Fruit fly (Drosophila melanogaster) whole organism: ENCODE measurements around the gene Egfrap.

Source experiments
- CG8478 ChIP-seq: fragments of >200 bp; optimal IDR thresholded peaks from 2 replicates; lab custom pipeline; 2018; ENCODE audit warnings: inconsistent platforms
- Dll ChIP-seq: fragments of >200 bp; optimal IDR thresholded peaks from 2 replicates; lab custom pipeline; 2017
- EcR ChIP-seq, 2 experiments: fragments of >200 bp; optimal IDR thresholded peaks; 2 replicates each; lab custom pipeline; 2017; ENCODE audit warnings: missing biosample characterization in 2 of 2, missing genetic modification characterization in 2 of 2, missing genetic modification reagents in 2 of 2
- pan ChIP-seq: fragments of >200 bp; optimal IDR thresholded peaks from 2 replicates; lab custom pipeline; 2017
- psq ChIP-seq: fragments of >200 bp; optimal IDR thresholded peaks from 2 replicates; lab custom pipeline; 2017
- usp ChIP-seq: fragments of >200 bp; optimal IDR thresholded peaks from 2 replicates; lab custom pipeline; 2017; ENCODE audit warnings: missing biosample characterization, missing genetic modification characterization, mixed read lengths

Egfrap gene

DNA sequence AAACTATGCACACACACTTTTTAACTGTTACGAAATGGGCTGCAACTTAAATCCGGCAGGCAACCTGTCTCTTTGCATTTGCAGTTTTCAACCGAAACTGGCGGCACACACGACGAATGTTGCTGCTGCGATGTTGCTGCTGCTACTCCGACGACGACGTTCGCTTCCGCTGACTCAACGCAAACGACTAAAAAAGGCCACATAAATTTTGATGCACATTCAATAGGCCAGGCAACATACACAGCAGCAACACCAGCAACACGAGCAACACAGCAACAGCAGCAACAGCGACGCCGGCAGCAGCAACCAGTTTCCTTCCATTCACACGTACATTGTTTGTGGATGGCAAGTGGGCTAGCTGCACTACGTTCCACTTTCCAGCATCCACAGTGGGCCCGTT, at the start of gene Egfrap:
Gene Egfrap, minus strand, starts transcription at position 192 of the 400 bp plus-strand sequence.
- no peak for TF ChIP-seq CG8478 (lab: Kevin White, UChicago)
- TF ChIP-seq Dll (lab: Kevin White, UChicago) = no peak
- TF ChIP-seq pan (lab: Kevin White, UChicago) = no peak
- no peak for TF ChIP-seq usp (GFP tag; lab: Kevin White, UChicago)
- TF ChIP-seq psq = no peak
- TF ChIP-seq EcR (GFP tag; optimal IDR thresholded peaks at IDR 0.05; lab: Kevin White, UChicago) = no peak

DNA sequence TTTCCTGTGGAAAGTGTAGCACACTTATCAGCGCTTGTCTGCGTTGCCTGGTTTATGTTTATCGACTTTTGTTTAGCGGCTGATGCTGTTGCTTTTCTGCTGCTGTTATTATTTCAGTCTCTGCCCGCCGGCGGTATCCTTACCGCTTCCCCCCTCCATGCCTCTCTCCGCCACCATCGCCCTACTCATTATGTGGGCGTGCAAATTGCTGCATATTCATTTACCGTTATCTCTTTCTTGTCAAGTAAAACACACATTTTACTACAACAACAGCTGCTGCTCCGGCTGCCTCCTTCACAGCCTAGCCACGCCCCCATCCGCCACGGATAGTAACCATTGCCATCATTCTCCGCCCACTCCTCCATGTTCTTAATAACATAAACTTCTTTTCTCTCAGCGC, 49.4 kb upstream of the Egfrap start:
- TF ChIP-seq Dll (lab: Kevin White, UChicago) (no peak), CG8478 (lab: Kevin White, UChicago) (no peak), psq (no peak), EcR (GFP tag; optimal IDR thresholded peaks at IDR 0.05; lab: Kevin White, UChicago) (no peak), usp (GFP tag; lab: Kevin White, UChicago) (no peak), pan (lab: Kevin White, UChicago) (no peak)

DNA sequence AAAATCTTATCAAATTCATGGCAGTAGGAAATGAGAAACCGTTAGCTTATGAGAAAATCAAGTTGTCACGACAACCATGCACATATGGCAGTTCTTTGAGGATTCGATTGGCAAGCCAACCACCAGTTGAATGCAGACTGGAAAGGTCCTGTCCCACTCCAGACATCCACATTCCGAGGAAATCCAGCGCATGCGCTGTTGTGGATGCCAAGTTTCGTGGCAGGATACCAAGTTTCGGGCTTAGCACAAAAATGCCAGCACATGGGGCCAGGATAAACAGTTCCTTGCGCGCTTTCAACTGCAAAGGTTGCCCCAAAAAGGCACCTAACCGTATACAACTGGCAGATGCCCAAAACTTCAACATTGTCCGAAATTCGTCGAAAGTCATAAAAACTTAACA, 46.5 kb upstream of the Egfrap start, which contains the start of gene PVRAP:
Gene PVRAP, plus strand, starts transcription at position 273 of the 400 bp plus-strand sequence.
- TF ChIP-seq Dll (lab: Kevin White, UChicago) (no peak), EcR (GFP tag; optimal IDR thresholded peaks at IDR 0.05; lab: Kevin White, UChicago) (no peak), psq (no peak), pan (lab: Kevin White, UChicago) (no peak), CG8478 (lab: Kevin White, UChicago) (no peak), usp (GFP tag; lab: Kevin White, UChicago) (no peak)

DNA sequence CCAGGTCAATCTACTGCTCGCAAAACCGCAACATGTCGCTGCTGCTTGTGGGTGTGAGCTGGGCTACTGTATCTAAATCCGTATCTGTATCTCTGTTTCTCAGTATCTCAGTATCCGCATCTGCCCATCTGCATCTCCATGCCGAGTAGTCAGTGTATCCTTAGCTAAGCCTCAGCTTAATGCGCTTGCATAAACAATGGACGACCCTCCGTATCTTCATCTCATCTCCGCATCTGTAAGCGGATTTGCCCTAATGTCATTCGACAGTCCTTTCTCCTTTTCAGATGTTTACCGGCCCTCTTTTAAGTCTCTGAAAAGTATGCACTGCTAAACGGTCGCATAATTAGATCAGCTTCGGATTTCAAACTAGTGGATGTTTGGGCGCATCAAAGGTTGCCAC, 46.1 kb upstream of the Egfrap start:
- TF ChIP-seq Dll (lab: Kevin White, UChicago) (no peak), psq (no peak), CG8478 (lab: Kevin White, UChicago) (no peak), usp (GFP tag; lab: Kevin White, UChicago) (no peak), pan (lab: Kevin White, UChicago) (no peak), EcR (GFP tag; optimal IDR thresholded peaks at IDR 0.05; lab: Kevin White, UChicago) (no peak)

DNA sequence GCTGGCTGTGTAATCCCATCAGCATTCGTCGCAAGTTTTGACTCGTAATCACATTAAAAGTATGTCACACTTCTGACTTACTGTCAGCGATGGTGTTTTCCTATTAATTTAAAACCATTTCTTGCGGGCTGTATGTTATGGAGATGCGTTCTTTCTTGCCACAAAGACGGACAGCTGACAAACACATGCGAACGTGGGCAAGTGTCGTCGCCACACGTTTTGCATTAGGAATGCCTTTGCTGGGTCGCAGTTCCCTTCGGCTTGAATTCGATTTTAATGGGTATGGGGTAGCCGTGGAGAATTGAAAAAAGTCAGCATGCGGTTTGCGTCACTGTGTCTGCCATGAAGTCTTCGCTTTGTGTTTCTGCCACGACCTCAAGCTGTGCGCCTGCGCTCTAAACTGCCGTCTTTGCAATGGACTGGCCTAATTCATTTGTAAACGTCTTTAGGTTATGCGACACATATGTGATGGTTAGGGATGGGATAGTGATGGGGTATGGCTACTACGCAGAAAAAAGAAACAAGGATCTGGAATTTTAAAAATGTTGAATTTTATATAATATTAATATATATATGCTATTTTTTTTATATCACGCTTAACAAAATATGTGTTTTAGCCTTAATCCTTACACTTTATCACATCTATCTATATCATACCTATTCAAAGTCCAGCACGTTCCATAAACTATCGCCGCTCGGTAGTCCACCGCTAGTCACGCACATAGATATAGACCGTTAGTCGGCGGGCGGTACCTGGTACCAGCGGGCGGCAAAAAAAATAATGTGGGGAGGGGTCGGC, 43.4 kb upstream of the Egfrap start:
- TF ChIP-seq Dll (lab: Kevin White, UChicago) = no peak
- TF ChIP-seq usp (GFP tag; lab: Kevin White, UChicago) = no peak
- TF ChIP-seq pan (lab: Kevin White, UChicago) = no peak
- no peak for TF ChIP-seq psq
- no peak for TF ChIP-seq EcR (GFP tag; optimal IDR thresholded peaks at IDR 0.05; lab: Kevin White, UChicago)
- TF ChIP-seq CG8478 (lab: Kevin White, UChicago) = no peak

DNA sequence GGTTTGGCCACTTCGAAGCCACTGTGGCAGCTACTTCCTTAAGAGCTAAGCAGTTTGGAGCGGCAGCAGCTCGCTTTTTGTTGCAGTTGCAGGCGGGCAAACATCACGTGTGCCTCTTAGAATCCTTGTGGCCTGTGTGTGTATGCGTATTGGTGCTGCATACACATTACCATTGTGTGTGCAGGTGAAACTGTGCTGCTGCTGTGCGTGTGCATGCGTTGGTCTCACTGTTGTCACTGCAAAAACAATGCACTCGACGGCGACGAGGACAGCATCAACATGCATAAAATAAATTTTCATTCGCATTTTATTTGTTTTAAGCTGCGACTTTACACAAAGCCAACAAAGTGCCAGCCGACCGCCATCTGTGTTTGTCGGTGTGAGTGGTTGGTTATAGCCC, 42.5 kb upstream of the Egfrap start:
- TF ChIP-seq psq (no peak), CG8478 (lab: Kevin White, UChicago) (no peak), Dll (lab: Kevin White, UChicago) (no peak), usp (GFP tag; lab: Kevin White, UChicago) (no peak), pan (lab: Kevin White, UChicago) (no peak), EcR (GFP tag; optimal IDR thresholded peaks at IDR 0.05; lab: Kevin White, UChicago) (no peak)

DNA sequence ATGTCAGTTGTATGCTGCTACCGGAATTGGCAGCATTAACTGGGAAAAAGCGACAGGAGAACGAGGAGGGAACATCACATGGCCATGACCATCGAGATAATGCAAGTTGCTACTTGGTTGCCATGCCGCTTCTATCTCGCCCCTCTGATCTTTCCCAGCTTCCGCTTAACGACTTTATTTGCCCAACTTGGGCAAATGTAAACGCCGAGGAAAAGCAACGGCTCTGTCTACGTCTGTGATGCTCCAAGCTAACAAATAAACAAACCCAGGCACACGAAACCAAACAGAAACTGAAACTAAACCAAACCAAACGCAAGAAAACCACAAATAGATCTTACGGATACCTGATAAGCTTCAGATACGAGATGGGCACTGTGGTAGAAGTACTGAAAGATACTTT, 41.8 kb upstream of the Egfrap start:
- TF ChIP-seq EcR (GFP tag; optimal IDR thresholded peaks at IDR 0.05; lab: Kevin White, UChicago) (no peak), pan (lab: Kevin White, UChicago) (no peak), psq (no peak), Dll (lab: Kevin White, UChicago) (no peak), CG8478 (lab: Kevin White, UChicago) (no peak), usp (GFP tag; lab: Kevin White, UChicago) (no peak)

DNA sequence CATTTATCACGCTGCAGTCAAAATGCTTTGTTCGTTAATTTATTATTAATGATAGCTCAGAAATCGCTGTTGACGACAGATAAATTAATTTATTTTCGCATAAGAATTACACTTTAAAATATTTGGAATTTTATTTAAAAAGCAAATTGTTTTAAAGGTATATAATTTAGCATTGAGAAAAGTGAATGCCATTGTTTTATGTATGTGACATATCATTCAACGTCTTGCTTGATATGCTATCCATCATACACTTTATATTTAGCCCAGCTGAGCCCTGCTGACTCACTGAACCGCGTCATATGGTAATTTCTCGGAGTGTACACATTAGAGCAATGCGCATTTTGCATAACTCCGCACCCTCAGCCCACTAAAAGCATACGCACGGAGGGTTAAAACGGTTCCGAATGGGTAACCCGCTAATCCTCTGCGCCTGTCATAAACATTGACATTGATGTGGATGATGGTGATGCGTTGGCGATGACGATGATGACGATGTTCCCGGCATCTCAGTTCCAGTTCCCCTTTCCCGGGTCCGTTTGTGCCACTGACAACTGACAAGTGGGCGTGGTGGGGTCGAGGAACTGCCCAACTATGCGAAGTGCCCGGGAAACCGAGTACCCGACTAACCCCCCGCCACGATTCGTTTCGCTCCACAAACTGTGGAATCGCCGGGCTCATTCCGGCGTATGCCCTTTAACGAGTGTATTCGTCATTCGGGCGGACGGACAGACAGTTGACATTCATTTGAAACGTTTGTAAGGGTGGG, 39.1 kb upstream of the Egfrap start:
- no peak for TF ChIP-seq Dll (lab: Kevin White, UChicago)
- no peak for TF ChIP-seq psq
- TF ChIP-seq CG8478 (lab: Kevin White, UChicago) = no peak
- no peak for TF ChIP-seq pan (lab: Kevin White, UChicago)
- no peak for TF ChIP-seq usp (GFP tag; lab: Kevin White, UChicago)
- no peak for TF ChIP-seq EcR (GFP tag; optimal IDR thresholded peaks at IDR 0.05; lab: Kevin White, UChicago)

DNA sequence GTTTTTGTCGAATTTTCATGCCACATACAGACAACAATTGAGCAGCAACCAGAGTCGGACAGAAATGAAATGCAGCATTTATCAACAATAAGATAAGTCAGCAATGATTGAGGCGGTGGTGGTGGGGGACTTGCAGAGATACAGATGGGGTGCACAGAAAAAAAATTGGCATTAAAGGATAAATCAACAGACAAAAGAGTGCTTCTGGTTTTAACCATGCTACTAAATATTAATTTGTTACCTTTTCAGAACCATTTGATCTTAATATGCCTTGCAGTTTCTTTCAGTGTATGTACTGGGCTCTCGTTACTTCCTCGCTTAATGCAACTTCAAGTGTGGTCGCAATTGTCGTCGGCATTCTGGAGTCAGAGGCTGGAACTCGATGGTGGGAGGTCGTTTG, 38.2 kb upstream of the Egfrap start:
- no peak for TF ChIP-seq usp (GFP tag; lab: Kevin White, UChicago)

DNA sequence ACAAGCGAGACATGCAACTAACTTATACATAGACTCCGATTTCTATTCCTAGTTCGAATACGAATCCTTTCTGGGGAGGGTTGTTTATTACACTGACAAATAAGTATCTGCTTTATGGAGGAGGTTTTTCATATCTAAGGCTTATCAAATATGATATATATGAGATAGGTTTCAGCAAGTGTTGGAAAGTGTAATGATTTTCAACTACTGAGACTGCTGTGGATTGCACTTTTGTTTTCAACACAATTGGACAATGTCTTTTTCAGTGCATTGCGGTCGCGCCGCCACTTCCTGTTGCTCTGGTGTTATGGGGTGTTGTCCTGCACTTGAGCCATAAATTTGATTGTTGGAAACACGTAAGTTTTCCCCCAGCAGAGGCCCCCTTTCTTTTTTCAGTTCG, 37.2 kb upstream of the Egfrap start:
- TF ChIP-seq EcR (GFP tag; optimal IDR thresholded peaks at IDR 0.05; lab: Kevin White, UChicago) (no peak), CG8478 (lab: Kevin White, UChicago) (no peak), pan (lab: Kevin White, UChicago) (no peak), usp (GFP tag; lab: Kevin White, UChicago) (no peak), Dll (lab: Kevin White, UChicago) (no peak), psq (no peak)

DNA sequence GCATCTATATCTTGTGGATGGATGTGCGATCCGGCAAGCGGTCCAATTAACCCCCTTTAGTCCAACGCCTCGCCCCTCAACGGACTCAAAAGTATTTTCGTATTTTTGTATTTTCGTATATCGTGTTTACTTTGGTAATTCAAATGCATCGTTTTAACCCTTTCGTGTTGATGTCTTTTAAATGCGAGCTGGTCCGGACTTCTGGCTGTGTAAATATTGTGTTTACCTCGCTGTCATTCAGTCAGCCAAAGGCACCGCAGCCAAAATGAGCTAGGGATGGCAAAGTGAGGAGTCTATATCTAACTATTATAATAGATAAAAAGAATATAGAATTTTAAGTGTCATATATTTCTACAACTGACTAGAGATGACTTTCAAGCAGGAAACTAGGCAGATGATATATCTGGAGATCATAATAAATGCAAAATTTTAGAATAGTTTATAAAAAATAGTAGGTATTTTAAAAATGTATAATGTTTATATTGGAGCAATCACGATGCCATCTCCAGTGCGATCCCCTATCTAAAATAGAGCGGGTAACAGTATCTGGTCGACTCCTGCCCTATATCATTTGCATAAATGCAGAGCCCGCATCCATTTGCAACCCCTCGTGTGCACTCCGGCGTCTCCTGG, 33.3 kb upstream of the Egfrap start:
- TF ChIP-seq EcR (GFP tag; optimal IDR thresholded peaks at IDR 0.05; lab: Kevin White, UChicago) = no peak
- no peak for TF ChIP-seq psq
